Worm (Caenorhabditis elegans): ENCODE measurements around the gene ceh-10.

ceh-10 gene

DNA sequence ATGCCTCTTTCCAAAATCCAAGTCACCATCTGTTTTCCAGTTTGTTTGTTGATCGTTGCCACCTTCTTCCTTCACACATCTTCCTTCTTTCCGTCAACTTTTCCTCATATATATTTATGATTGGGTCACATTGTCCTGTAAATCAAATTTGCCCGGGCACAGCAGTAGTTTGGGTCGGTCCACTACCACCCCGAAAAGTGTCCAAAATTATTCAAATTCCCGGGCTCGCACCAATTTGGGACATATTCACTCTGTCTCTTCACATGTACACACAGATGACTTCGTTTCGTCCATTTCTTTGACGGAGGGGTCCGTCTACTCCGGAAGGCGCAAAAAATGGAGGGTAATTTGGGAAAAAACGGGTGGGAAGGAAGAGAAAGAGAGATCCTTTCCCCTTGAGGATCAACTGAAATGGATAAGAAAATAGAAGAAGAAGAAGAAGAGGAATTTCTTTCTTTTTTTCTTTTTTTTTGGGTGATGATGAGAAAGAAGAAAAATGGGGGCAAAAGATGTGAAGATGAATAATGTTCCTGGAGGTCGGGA is 28.1 kb downstream of the ceh-10 start:
- TF ChIP-seq daf-12 (tag; optimal IDR thresholded peaks at IDR 0.05) (no peak), ceh-9 (tag; optimal IDR thresholded peaks at IDR 0.05) (no peak), zag-1 (tag; optimal IDR thresholded peaks at IDR 0.05) (no peak), fkh-2 (tag; optimal IDR thresholded peaks at IDR 0.05) (no peak), ceh-28 (tag; optimal IDR thresholded peaks at IDR 0.05) (no peak), nfya-1 (tag; optimal IDR thresholded peaks at IDR 0.05; ENCODE audit: insufficient read depth) (peak; percentile 3), mml-1 (tag; optimal IDR thresholded peaks at IDR 0.05) (no peak), ceh-16 (tag; optimal IDR thresholded peaks at IDR 0.05) (no peak)

DNA sequence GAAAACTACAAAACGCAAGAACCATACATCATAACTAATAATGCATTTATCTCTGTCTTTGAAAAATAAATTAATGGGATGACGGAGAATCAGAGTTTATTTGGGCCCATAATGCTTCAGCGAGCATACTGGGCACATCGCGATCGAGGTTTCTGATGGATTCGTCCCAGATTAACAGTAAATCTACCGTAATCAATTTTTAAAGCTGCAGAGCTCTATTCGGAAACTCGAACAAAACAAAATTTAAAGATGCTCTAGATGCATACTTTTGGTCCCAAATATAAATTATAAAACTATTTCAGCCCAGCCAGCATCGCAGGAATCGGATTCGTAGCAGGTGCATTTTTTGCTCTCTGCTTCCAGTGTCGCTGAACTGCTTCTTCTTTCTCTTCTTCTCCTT is 29.2 kb downstream of the ceh-10 start:
- TF ChIP-seq nhr-12 (tag; optimal IDR thresholded peaks at IDR 0.05) (no peak), skn-1 (tag; optimal IDR thresholded peaks at IDR 0.05) (no peak), aly-2 (tag; optimal IDR thresholded peaks at IDR 0.05) (no peak), mdl-1 (tag; optimal IDR thresholded peaks at IDR 0.05) (no peak), fkh-10 (GFP tag; optimal IDR thresholded peaks at IDR 0.05) (no peak), elt-1 (tag; optimal IDR thresholded peaks at IDR 0.05) (no peak), lin-39 (tag; optimal IDR thresholded peaks at IDR 0.05) (no peak), nhr-77 (tag; optimal IDR thresholded peaks at IDR 0.05) (no peak), elt-3 (tag; optimal IDR thresholded peaks at IDR 0.05) (no peak), ama-1 (optimal IDR thresholded peaks at IDR 0.05) (no peak), nhr-237 (tag; optimal IDR thresholded peaks at IDR 0.05) (no peak), pqm-1 (tag; optimal IDR thresholded peaks at IDR 0.05) (no peak), fos-1 (tag; optimal IDR thresholded peaks at IDR 0.05) (no peak), eor-1 (tag; optimal IDR thresholded peaks at IDR 0.05) (no peak), lsy-12 (tag; optimal IDR thresholded peaks at IDR 0.05) (no peak), ceh-82 (tag; optimal IDR thresholded peaks at IDR 0.05) (no peak)

DNA sequence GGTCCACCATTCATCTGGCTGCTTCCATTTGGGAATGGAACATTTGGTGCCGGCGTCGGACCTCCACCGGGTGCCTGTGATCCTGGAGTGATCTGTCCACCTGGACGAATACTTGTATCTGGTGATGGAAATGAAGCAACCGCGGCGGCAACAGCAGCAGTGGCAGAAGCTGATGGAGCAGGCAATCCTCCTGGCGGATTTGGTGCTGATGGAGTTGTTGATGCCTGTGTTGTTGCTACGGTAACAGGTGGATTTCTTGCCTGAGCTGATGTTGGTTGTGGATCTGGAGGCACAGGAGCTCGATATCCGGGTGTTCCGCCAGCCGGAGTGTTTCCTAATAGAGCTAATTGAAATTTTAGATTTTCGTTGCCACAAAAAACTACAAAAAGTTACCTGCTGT is 33.6 kb downstream of the ceh-10 start:
- TF ChIP-seq sea-2 (GFP tag; optimal IDR thresholded peaks at IDR 0.05) (no peak), ceh-28 (tag; optimal IDR thresholded peaks at IDR 0.05) (no peak), tbx-2 (tag; optimal IDR thresholded peaks at IDR 0.05) (no peak), lin-15B (tag; optimal IDR thresholded peaks at IDR 0.05) (no peak), fos-1 (tag; optimal IDR thresholded peaks at IDR 0.05) (no peak)

DNA sequence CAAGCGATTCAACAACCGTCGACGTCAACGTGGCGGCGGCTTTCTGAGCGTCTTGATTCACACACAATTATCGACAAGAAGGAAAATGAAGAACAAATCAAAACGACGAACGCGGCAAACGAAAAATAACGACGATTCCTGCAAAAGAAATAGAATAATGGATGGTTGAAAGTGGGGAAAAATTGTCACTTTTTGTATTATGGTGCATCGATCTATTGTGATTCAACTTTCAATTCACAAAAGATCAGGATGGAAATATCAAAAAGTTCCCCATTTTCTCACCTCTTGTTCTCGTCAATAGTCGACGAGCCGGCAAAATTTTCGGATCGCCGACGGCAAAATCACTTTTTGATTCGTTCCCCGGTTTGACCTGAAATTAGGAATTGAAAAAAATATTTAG is 34.5 kb downstream of the ceh-10 start, which contains the start of the genes R12B2.13 and mdt-15:
TSS of gene R12B2.13 (minus strand) at position 101 of the 400 bp plus-strand sequence.
TSS of gene mdt-15 (minus strand) at position 376 of the 400 bp plus-strand sequence.
- TF ChIP-seq ztf-4 (tag; optimal IDR thresholded peaks at IDR 0.05) (no peak), nhr-67 (tag; optimal IDR thresholded peaks at IDR 0.05) (no peak), pha-4 (tag; optimal IDR thresholded peaks at IDR 0.05) (no peak), fos-1 (tag; optimal IDR thresholded peaks at IDR 0.05) (no peak), fkh-10 (GFP tag; optimal IDR thresholded peaks at IDR 0.05) (no peak), tbx-2 (tag; optimal IDR thresholded peaks at IDR 0.05) (no peak), fkh-2 (tag; optimal IDR thresholded peaks at IDR 0.05) (no peak), skn-1 (tag; optimal IDR thresholded peaks at IDR 0.05) (no peak), lin-39 (tag; optimal IDR thresholded peaks at IDR 0.05) (no peak), egl-5 (tag; optimal IDR thresholded peaks at IDR 0.05) (no peak), mml-1 (tag; optimal IDR thresholded peaks at IDR 0.05) (no peak), sea-2 (GFP tag; optimal IDR thresholded peaks at IDR 0.05) (no peak), eor-1 (tag; optimal IDR thresholded peaks at IDR 0.05) (no peak), elt-1 (tag; optimal IDR thresholded peaks at IDR 0.05) (no peak), unc-39 (tag; optimal IDR thresholded peaks at IDR 0.05) (no peak), ceh-16 (tag; optimal IDR thresholded peaks at IDR 0.05) (no peak)

DNA sequence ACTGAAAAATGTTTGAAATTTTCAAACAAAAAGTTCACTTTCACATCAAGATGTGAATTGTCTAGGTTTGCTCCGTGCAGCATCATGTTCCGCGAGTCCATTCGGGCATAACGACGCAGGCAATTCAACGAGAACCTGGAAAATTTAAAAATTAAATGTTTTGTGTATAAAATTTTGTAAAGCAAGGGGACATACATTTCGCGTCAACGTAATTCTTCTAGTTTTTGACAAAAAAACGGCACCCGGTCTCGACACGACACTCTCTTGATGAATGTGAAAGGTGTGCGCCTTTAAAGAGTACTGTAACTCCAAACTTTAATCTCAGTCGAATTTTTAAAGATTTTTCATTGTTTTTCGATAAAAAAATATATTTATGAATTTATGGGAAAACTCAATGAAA is 35.2 kb downstream of the ceh-10 start, which contains the start of gene R12B2.6:
TSS of gene R12B2.6 (minus strand) at position 101 of the 400 bp plus-strand sequence.
- TF ChIP-seq mdl-1 (tag; optimal IDR thresholded peaks at IDR 0.05) (no peak), ztf-4 (tag; optimal IDR thresholded peaks at IDR 0.05) (no peak), ceh-82 (tag; optimal IDR thresholded peaks at IDR 0.05) (no peak), daf-12 (tag; optimal IDR thresholded peaks at IDR 0.05) (no peak), nhr-23 (tag; optimal IDR thresholded peaks at IDR 0.05) (no peak), aly-2 (tag; optimal IDR thresholded peaks at IDR 0.05) (no peak), nhr-25 (tag; optimal IDR thresholded peaks at IDR 0.05) (no peak), ceh-16 (tag; optimal IDR thresholded peaks at IDR 0.05) (no peak), pqm-1 (tag; optimal IDR thresholded peaks at IDR 0.05) (no peak), unc-62 (GFP tag; optimal IDR thresholded peaks at IDR 0.05) (no peak), nhr-11 (tag; optimal IDR thresholded peaks at IDR 0.05) (no peak), ama-1 (optimal IDR thresholded peaks at IDR 0.05) (no peak), nhr-12 (tag; optimal IDR thresholded peaks at IDR 0.05) (no peak), sea-2 (GFP tag; optimal IDR thresholded peaks at IDR 0.05) (no peak), elt-2 (tag; optimal IDR thresholded peaks at IDR 0.05) (no peak)
